Fruit fly (Drosophila melanogaster): Measurements from ENCODE around the gene CG3176.

CG3176 gene

DNA sequence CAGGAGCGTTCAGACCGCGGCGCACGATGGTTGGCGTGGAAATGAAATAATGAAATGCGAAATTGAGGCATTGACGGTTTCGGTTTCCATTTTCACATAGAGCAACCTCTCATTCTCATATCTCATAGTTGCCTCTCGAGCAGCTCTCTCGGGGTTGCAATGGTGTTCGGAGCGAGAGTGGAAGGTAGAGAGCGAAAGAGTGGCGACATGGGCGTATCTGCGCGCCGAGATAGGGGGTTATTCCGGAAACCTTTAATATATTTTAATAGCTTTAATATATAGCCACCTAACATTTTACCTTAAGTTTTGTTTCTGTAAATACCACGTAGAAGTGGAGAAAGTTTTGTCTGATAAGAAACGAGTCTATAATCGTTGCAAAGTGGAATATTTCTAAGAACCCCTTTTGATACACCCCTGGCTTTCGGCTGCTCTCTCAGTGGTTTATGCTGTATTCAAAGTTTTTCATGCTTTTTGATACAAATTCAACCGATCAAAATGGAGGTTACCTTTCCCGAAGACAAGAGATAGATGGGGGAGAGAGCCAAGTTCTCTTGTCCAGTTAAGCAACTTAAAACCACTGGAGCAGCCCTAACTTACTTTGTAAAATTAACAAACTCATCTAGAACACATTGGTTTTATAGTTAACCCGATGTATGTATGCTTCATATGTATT lies 41.7 kb downstream of the CG3176 start, which contains the start of gene elav (continued):
- TF ChIP-seq bsh (GFP tag; optimal IDR thresholded peaks at IDR 0.05) (peak; percentile 95 to 99), CTCF (GFP tag; optimal IDR thresholded peaks at IDR 0.05) (peak; percentile 77), CG11696 (GFP tag; IDR thresholded peaks at IDR 0.05) (peak; percentile 92), NfI (GFP tag; optimal IDR thresholded peaks at IDR 0.05) (peak; percentile 99), CG18011 (GFP tag; optimal IDR thresholded peaks at IDR 0.05) (peak; percentile 91), CG8765 (GFP tag; IDR thresholded peaks at IDR 0.05) (peak; percentile 97), CG3995 (GFP tag; optimal IDR thresholded peaks at IDR 0.05) (peak; percentile 79), ham (GFP tag; IDR thresholded peaks at IDR 0.05) (peak; percentile 95), CG4282 (GFP tag; optimal IDR thresholded peaks at IDR 0.05) (peak; percentile 82), kah (GFP tag; optimal IDR thresholded peaks at IDR 0.05) (peak; percentile 95), h (optimal IDR thresholded peaks at IDR 0.05) (no peak), Ptx1 (GFP tag; IDR thresholded peaks at IDR 0.05) (peak; percentile 98), Dref (GFP tag; IDR thresholded peaks at IDR 0.05) (peak; percentile 44), eyg (GFP tag; optimal IDR thresholded peaks at IDR 0.05) (peak; percentile 91), CG17361 (GFP tag; IDR thresholded peaks at IDR 0.05) (peak; percentile 98), pnt (GFP tag; optimal IDR thresholded peaks at IDR 0.05) (peak; percentile 97), Elba2 (GFP tag; optimal IDR thresholded peaks at IDR 0.05) (peak; percentile 84), CG8478 (optimal IDR thresholded peaks at IDR 0.05) (no peak), ind (GFP tag; optimal IDR thresholded peaks at IDR 0.05) (peak; percentile 98), zfh1 (GFP tag; IDR thresholded peaks at IDR 0.05) (peak; percentile 98), BtbVII (GFP tag; optimal IDR thresholded peaks at IDR 0.05) (peak; percentile 99), Gug (GFP tag; IDR thresholded peaks at IDR 0.05) (peak; percentile 97), CG14965 (GFP tag; optimal IDR thresholded peaks at IDR 0.05; ENCODE audit: borderline replicate concordance) (peak; percentile 67), CG33213 (GFP tag; optimal IDR thresholded peaks at IDR 0.05) (peak; percentile 93), Awh (GFP tag; IDR thresholded peaks at IDR 0.05) (peak; percentile 97), slbo (GFP tag; IDR thresholded peaks at IDR 0.05) (peak; percentile 99), cato (GFP tag; optimal IDR thresholded peaks at IDR 0.05; ENCODE audit: borderline replicate concordance) (peak; percentile 97), tx (GFP tag; optimal IDR thresholded peaks at IDR 0.05) (peak; percentile 95), CG4820 (GFP tag; optimal IDR thresholded peaks at IDR 0.05) (peak; percentile 97), crp (GFP tag; optimal IDR thresholded peaks at IDR 0.05) (peak in 1 of 2 experiments; percentile 71), Xbp1 (GFP tag; optimal IDR thresholded peaks at IDR 0.05) (peak; percentile 99), Kr (GFP tag; optimal IDR thresholded peaks at IDR 0.05) (peak; percentile 89), Dfd (GFP tag; optimal IDR thresholded peaks at IDR 0.05) (no peak), CG1603 (tag; optimal IDR thresholded peaks at IDR 0.05) (peak; percentile 93), btn (GFP tag; optimal IDR thresholded peaks at IDR 0.05) (peak; percentile 68), Dek (tag; optimal IDR thresholded peaks at IDR 0.05) (peak; percentile 98), CG15696 (tag; optimal IDR thresholded peaks at IDR 0.05) (peak; percentile 99), amos (GFP tag; IDR thresholded peaks at IDR 0.05; ENCODE audit: partially characterized antibody) (0 out of 2 replicates have a peak, but pooled peaks have one; percentile 22), ftz-f1 (GFP tag; optimal IDR thresholded peaks at IDR 0.05) (peak; percentile 84), CG10209 (GFP tag; optimal IDR thresholded peaks at IDR 0.05) (peak; percentile 99), NFAT (GFP tag; IDR thresholded peaks at IDR 0.05) (peak; percentile 97), Xrp1 (GFP tag; IDR thresholded peaks at IDR 0.05) (peak; percentile 99), CG34224 (GFP tag; IDR thresholded peaks at IDR 0.05; ENCODE audit: partially characterized antibody) (peak; percentile 41; the same call in 1 of the 3 replicates), CG15269 (tag; optimal IDR thresholded peaks at IDR 0.05) (peak; percentile 99), CG12104 (GFP tag; optimal IDR thresholded peaks at IDR 0.05) (peak; percentile 97), seq (GFP tag; IDR thresholded peaks at IDR 0.05) (peak; percentile 99), Six4 (GFP tag; optimal IDR thresholded peaks at IDR 0.05) (peak; percentile 98), az2 (GFP tag; optimal IDR thresholded peaks at IDR 0.05) (peak; percentile 99), Bdp1 (GFP tag; optimal IDR thresholded peaks at IDR 0.05) (peak; percentile 92), Antp (GFP tag; optimal IDR thresholded peaks at IDR 0.05) (peak; percentile 94), CG3163 (GFP tag; optimal IDR thresholded peaks at IDR 0.05) (peak; percentile 77)

Measured in whole organism, embryonic.